Worm (Caenorhabditis elegans) whole organism, early embryonic: ENCODE data around the gene W07A12.4.
A peak's percentile ranks its signal among the peaks of the same experiment; 100 is the strongest.

Experiments
- B0310.2 ChIP-seq: sonication (generic microtip); optimal IDR thresholded peaks from 2 replicates; lab custom pipeline; 2016; ENCODE audit warnings: mild to moderate bottlenecking, missing genetic modification characterization, missing compliant biosample characterization
- F13C5.2 ChIP-seq: sonication (generic microtip); optimal IDR thresholded peaks from 2 replicates; lab custom pipeline; 2017; ENCODE audit warnings: mild to moderate bottlenecking, missing genetic modification characterization, inconsistent platforms, missing compliant biosample characterization
- aly-1 ChIP-seq: sonication (generic microtip); optimal IDR thresholded peaks from 2 replicates; lab custom pipeline; 2016; ENCODE audit warnings: missing genetic modification characterization, missing compliant biosample characterization
- ama-1 ChIP-seq: fragments of 150-350 bp; optimal IDR thresholded peaks from 2 replicates; lab custom pipeline; 2014
- ceh-13 ChIP-seq: fragments of 200-800 bp; sonication (Bioruptor generic); optimal IDR thresholded peaks from 2 replicates; lab custom pipeline; 2018; ENCODE audit warnings: mild to moderate bottlenecking, missing genetic modification characterization, missing compliant biosample characterization
- ceh-36 ChIP-seq: sonication (generic microtip); optimal IDR thresholded peaks from 2 replicates; lab custom pipeline; 2016; ENCODE audit warnings: missing genetic modification characterization, inconsistent platforms, missing compliant biosample characterization
- ets-7 ChIP-seq: sonication (generic microtip); optimal IDR thresholded peaks from 2 replicates; lab custom pipeline; 2016; ENCODE audit warnings: missing genotype, missing genetic modification characterization, missing compliant biosample characterization
- flt-1 ChIP-seq: fragments of 200-800 bp; sonication (Bioruptor generic); IDR thresholded peaks from 2 replicates; pipeline ENCODE4 v1.3.6; 2022; ENCODE audit warnings: missing genetic modification characterization, missing compliant biosample characterization
- hmbx-1 ChIP-seq: sonication (generic microtip); optimal IDR thresholded peaks from 2 replicates; lab custom pipeline; 2016; ENCODE audit warnings: mild to moderate bottlenecking, missing genetic modification characterization, missing compliant biosample characterization
- hmg-4 ChIP-seq: fragments of 200-800 bp; sonication (Bioruptor generic); optimal IDR thresholded peaks from 2 replicates; lab custom pipeline; 2018; ENCODE audit warnings: mild to moderate bottlenecking, missing genetic modification characterization, missing compliant biosample characterization
- hnd-1 ChIP-seq: sonication (generic microtip); optimal IDR thresholded peaks from 2 replicates; lab custom pipeline; 2016; ENCODE audit warnings: missing genetic modification characterization, missing compliant biosample characterization
- pes-1 ChIP-seq: fragments of 200-800 bp; sonication (Bioruptor generic); IDR thresholded peaks from 2 replicates; pipeline ENCODE4 v1.3.6; 2022; ENCODE audit warnings: missing genetic modification reagents, missing genetic modification characterization, missing compliant biosample characterization
- scrt-1 ChIP-seq: fragments of 200-800 bp; sonication (Bioruptor generic); IDR thresholded peaks from 2 replicates; pipeline ENCODE4 v1.3.6; 2022; ENCODE audit warnings: missing genetic modification characterization, missing compliant biosample characterization
- sea-1 ChIP-seq: fragments of 200-800 bp; sonication (Bioruptor generic); conservative IDR thresholded peaks from 2 replicates; pipeline ENCODE4 v1.3.6; 2022; ENCODE audit warnings: missing genetic modification characterization, missing compliant biosample characterization
- tbx-11 ChIP-seq: fragments of 200-800 bp; sonication (Bioruptor generic); IDR thresholded peaks from 2 replicates; pipeline ENCODE4 v1.3.6; 2022; ENCODE audit warnings: missing genetic modification characterization, missing compliant biosample characterization
- tbx-37 ChIP-seq: fragments of 200-800 bp; sonication (Bioruptor generic); conservative IDR thresholded peaks from 2 replicates; pipeline ENCODE4 v1.3.6; 2022; ENCODE audit warnings: missing genetic modification reagents, missing genetic modification characterization, missing compliant biosample characterization
- tra-4 ChIP-seq: sonication (generic microtip); optimal IDR thresholded peaks from 2 replicates; lab custom pipeline; 2017; ENCODE audit warnings: missing genetic modification characterization, missing compliant biosample characterization

W07A12.4 gene

ce11 chrII:9145961-9146360 is at the start of gene W07A12.4:
W07A12.4 (plus strand) TSS chrII:9146261.
- TF ChIP-seq hmg-4 (GFP tag; lab: Kevin White, UChicago) (no peak), tbx-37 (GFP tag; lab: Robert Waterston, UW) (no peak), tbx-11 (GFP tag; lab: Robert Waterston, UW) (no peak), scrt-1 (no peak), ceh-13 (GFP tag; lab: Kevin White, UChicago) (no peak), F13C5.2 (no peak), tra-4 (tag; lab: Kevin White, UChicago) (no peak), sea-1 (no peak), ceh-36 (no peak), pes-1 (GFP tag; lab: Robert Waterston, UW) (no peak)

ce11 chrII:9097302-9097701 is 48.8 kb upstream of the W07A12.4 start:
- TF ChIP-seq tbx-37 (GFP tag; lab: Robert Waterston, UW) (no peak), ceh-36 (no peak), B0310.2 (tag; lab: Kevin White, UChicago) (no peak), ama-1 (lab: Kevin White, UChicago) (no peak), hnd-1 (tag; lab: Kevin White, UChicago) (no peak), tra-4 (tag; lab: Kevin White, UChicago) (no peak), tbx-11 (GFP tag; lab: Robert Waterston, UW) (no peak), scrt-1 (no peak), ets-7 (tag; lab: Kevin White, UChicago) (no peak), hmg-4 (GFP tag; lab: Kevin White, UChicago) (no peak), F13C5.2 (no peak), sea-1 (no peak), hmbx-1 (tag; lab: Kevin White, UChicago) (no peak), aly-1 (tag; lab: Kevin White, UChicago) (no peak), ceh-13 (GFP tag; lab: Kevin White, UChicago) (no peak), pes-1 (GFP tag; lab: Robert Waterston, UW) (no peak), flt-1 (GFP tag; lab: Robert Waterston, UW) (no peak)

DNA sequence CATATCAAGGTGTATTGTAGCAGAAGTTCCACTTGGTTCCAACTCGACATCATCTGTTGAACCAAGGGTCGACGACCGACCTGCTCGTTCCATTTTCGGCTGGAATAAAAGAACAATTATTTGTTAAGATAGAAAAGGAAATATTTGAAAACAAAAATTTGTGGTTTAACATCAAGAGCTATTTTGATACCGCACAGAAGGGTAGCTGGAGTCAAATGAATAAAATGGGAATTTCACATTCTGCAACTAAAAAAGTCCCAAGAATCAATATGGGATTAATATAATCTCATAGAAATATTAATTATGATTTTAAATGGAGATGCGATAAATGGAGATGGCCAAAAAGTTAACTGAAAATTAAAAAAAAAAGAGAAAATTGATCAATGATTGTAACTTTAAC is 47.6 kb upstream of the W07A12.4 start, which contains the start of gene clh-5:
TSS of gene clh-5 (minus strand) at position 101 of the 400 bp plus-strand sequence.
- TF ChIP-seq pes-1 (GFP tag; lab: Robert Waterston, UW) (no peak), F13C5.2 (no peak), hmbx-1 (tag; lab: Kevin White, UChicago) (no peak), ama-1 (lab: Kevin White, UChicago) (no peak), hmg-4 (GFP tag; lab: Kevin White, UChicago) (no peak), flt-1 (GFP tag; lab: Robert Waterston, UW) (no peak), sea-1 (no peak), tbx-37 (GFP tag; lab: Robert Waterston, UW) (no peak), scrt-1 (no peak), hnd-1 (tag; lab: Kevin White, UChicago) (no peak), tbx-11 (GFP tag; lab: Robert Waterston, UW) (no peak), ceh-13 (GFP tag; lab: Kevin White, UChicago) (no peak), ets-7 (tag; lab: Kevin White, UChicago) (no peak), aly-1 (tag; lab: Kevin White, UChicago) (no peak)

- TF ChIP-seq ceh-13 (GFP tag; lab: Kevin White, UChicago) (no peak), flt-1 (GFP tag; lab: Robert Waterston, UW) (no peak), hmg-4 (GFP tag; lab: Kevin White, UChicago) (no peak), B0310.2 (tag; lab: Kevin White, UChicago) (no peak), scrt-1 (no peak), pes-1 (GFP tag; lab: Robert Waterston, UW) (no peak), ets-7 (tag; lab: Kevin White, UChicago) (no peak), tra-4 (tag; lab: Kevin White, UChicago) (no peak), ceh-36 (peak; percentile 33), hmbx-1 (tag; lab: Kevin White, UChicago) (no peak), F13C5.2 (peak; percentile 57), sea-1 (no peak)
Observed at ce11 chrII:9099017-9099416, 47.0 kb upstream of the W07A12.4 start, which contains the start of gene T24H10.1. T24H10.1 (plus strand) TSS chrII:9099371.

- TF ChIP-seq ets-7 (tag; lab: Kevin White, UChicago), result no peak
- no peak for TF ChIP-seq tbx-37 (GFP tag; lab: Robert Waterston, UW)
- no peak for TF ChIP-seq hmg-4 (GFP tag; lab: Kevin White, UChicago)
- no peak for TF ChIP-seq sea-1
- no peak for TF ChIP-seq ceh-13 (GFP tag; lab: Kevin White, UChicago)
- TF ChIP-seq tbx-11 (GFP tag; lab: Robert Waterston, UW), result no peak
- no peak for TF ChIP-seq aly-1 (tag; lab: Kevin White, UChicago)
Observed at ce11 chrII:9100798-9101197, 45.3 kb upstream of the W07A12.4 start, which contains the start of gene T24H10.5. T24H10.5 (plus strand) TSS chrII:9101098.

- TF ChIP-seq pes-1 (GFP tag; lab: Robert Waterston, UW) (peak; percentile 76), scrt-1 (peak; percentile 79), tbx-37 (GFP tag; lab: Robert Waterston, UW) (0 out of 2 replicates have a peak, but pooled peaks have one; percentile 31), sea-1 (peak; percentile 66), tbx-11 (GFP tag; lab: Robert Waterston, UW) (peak; percentile 71), flt-1 (GFP tag; lab: Robert Waterston, UW) (peak; percentile 66)
Observed at ce11 chrII:9102623-9103022, 43.4 kb upstream of the W07A12.4 start.

DNA sequence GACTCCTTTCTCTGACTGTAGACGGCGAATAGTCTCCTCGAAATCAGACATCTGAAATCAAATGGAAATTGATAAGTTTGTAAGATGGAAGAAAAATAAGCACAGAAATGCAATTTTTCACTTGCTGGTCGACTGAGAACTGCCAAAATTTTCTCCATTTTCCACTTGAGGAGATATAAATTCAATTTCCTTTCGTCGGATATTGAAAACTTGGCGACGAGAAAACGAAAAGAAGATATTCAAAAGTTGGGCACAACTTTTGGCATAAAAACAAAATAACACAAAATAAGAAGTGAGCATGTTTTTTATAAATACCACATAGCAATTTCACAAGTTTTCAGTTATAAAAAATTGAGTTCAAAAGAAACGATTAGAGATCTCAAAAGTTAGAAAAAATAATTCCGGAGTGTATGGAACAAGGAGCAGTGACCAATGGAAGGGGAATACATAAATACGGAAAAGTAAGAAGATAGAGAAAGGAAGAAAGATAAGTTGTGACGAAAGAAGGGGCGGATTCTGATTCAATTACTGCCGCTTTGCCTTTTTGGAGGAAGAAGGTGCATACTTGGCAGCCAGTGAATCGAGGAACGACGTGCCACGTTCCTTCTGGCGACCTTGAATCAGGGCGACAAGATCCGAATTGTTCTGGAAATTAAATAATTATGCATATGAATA is 38.8 kb upstream of the W07A12.4 start, which contains the start of gene dyrb-1:
TSS of gene dyrb-1 (minus strand) at position 51 of the 675 bp plus-strand sequence.
- no peak for TF ChIP-seq aly-1 (tag; lab: Kevin White, UChicago)
